Worm (Caenorhabditis elegans): ENCODE measurements around the gene K11H3.8.
A peak's percentile ranks its signal among the peaks of the same experiment; 100 is the strongest.

DNA sequence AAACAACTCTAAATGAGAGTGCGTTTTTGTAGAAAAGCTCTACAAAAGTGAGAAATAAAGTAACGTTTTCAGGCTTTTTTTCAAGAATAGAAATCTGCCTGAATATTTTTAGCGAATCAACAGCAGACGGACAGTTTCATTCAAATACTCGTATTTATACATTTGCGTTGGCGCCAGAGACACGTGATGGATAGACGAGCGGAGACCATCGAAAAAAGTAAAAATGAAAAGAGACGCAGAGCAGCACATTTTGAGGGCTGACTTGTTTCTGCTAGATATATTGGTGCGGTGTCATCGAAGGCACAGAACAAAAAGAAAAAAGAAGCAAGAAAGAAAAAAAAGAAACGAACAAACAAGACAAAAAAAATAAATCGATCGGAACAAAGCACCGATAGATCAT, 9.0 kb upstream of the K11H3.8 start:
- TF ChIP-seq nhr-11 (tag; optimal IDR thresholded peaks at IDR 0.05), result no peak
- TF ChIP-seq nhr-25 (tag; optimal IDR thresholded peaks at IDR 0.05), result no peak
- TF ChIP-seq fkh-2 (tag; optimal IDR thresholded peaks at IDR 0.05), result no peak
- TF ChIP-seq ceh-82 (tag; optimal IDR thresholded peaks at IDR 0.05), result no peak
- no peak for TF ChIP-seq ceh-9 (tag; optimal IDR thresholded peaks at IDR 0.05)
- no peak for TF ChIP-seq mdl-1 (tag; optimal IDR thresholded peaks at IDR 0.05)
- TF ChIP-seq ZK546.5 (tag; optimal IDR thresholded peaks at IDR 0.05), result no peak
- no peak for TF ChIP-seq aly-2 (tag; optimal IDR thresholded peaks at IDR 0.05)
- TF ChIP-seq lin-15B (tag; optimal IDR thresholded peaks at IDR 0.05), result peak; percentile 11
- TF ChIP-seq eor-1 (tag; optimal IDR thresholded peaks at IDR 0.05), result no peak
